Worm (Caenorhabditis elegans) whole organism, L4 larva: Measurements from ENCODE around the gene nlp-11.

ENCODE experiments used
- Y105C5A.15 ChIP-seq: fragments of 200-800 bp; sonication (Bioruptor generic); IDR thresholded peaks from 2 replicates; pipeline ENCODE4 v1.3.6; 2022; ENCODE audit warnings: missing genetic modification characterization, missing compliant biosample characterization
- Y5F2A.4 ChIP-seq: fragments of 200-800 bp; sonication (Bioruptor generic); optimal IDR thresholded peaks from 2 replicates; lab custom pipeline; 2018; ENCODE audit warnings: mild to moderate bottlenecking, missing genetic modification characterization, missing compliant biosample characterization
- Y75B8A.6 ChIP-seq: fragments of 200-800 bp; sonication (Bioruptor generic); IDR thresholded peaks from 2 replicates; pipeline ENCODE4 v1.3.6; 2022; ENCODE audit warnings: missing genetic modification reagents, missing genetic modification characterization, missing compliant biosample characterization
- aly-2 ChIP-seq: sonication (generic microtip); optimal IDR thresholded peaks from 2 replicates; lab custom pipeline; 2018; ENCODE audit warnings: missing biosample characterization, missing genetic modification characterization
- ceh-82 ChIP-seq: sonication (generic microtip); optimal IDR thresholded peaks from 2 replicates; lab custom pipeline; 2017; ENCODE audit warnings: missing biosample characterization, missing genetic modification characterization
- dve-1 ChIP-seq: sonication (generic microtip); optimal IDR thresholded peaks from 2 replicates; lab custom pipeline; 2017; ENCODE audit warnings: antibody characterized with exemption, mild to moderate bottlenecking, missing genetic modification characterization, missing compliant biosample characterization; ENCODE audit not compliant: insufficient read depth
- lin-13 ChIP-seq: fragments of 150-350 bp; optimal IDR thresholded peaks from 2 replicates; lab custom pipeline; 2014; ENCODE audit warnings: missing biosample characterization, missing genetic modification reagents, missing genetic modification characterization
- lin-39 ChIP-seq: fragments of 150-350 bp; optimal IDR thresholded peaks from 2 replicates; lab custom pipeline; 2014; ENCODE audit warnings: missing biosample characterization, missing genetic modification reagents, missing genetic modification characterization
- lsy-2 ChIP-seq, 2 experiments: fragments of 150-350 bp in 1 of 2; sonication (generic microtip) in 1 of 2; optimal IDR thresholded peaks; 2 replicates each; lab custom pipeline; 2014 to 2017; ENCODE audit warnings: missing biosample characterization in 2 of 2, missing genetic modification characterization in 2 of 2
- nhr-111 ChIP-seq: fragments of 200-800 bp; sonication (Bioruptor generic); optimal IDR thresholded peaks from 2 replicates; lab custom pipeline; 2018; ENCODE audit warnings: mild to moderate bottlenecking, missing genetic modification characterization, missing compliant biosample characterization
- rbr-2 ChIP-seq: sonication (generic microtip); optimal IDR thresholded peaks from 2 replicates; lab custom pipeline; 2016; ENCODE audit warnings: missing genotype, missing genetic modification characterization, missing compliant biosample characterization
- tag-97 ChIP-seq: fragments of 200-800 bp; sonication (Bioruptor generic); IDR thresholded peaks from 2 replicates; pipeline ENCODE4 v1.3.6; 2022; ENCODE audit warnings: missing genetic modification characterization, missing compliant biosample characterization
- unc-62 ChIP-seq, 3 experiments: fragments of 150-350 bp in 1 of 3; sonication (generic microtip); optimal IDR thresholded peaks in 2 of 3; peaks in 1 of 3; 1 replicate in 1 of 3; 2 replicates in 2 of 3; lab custom pipeline; 2014 to 2017; ENCODE audit warnings: missing biosample characterization in 3 of 3, missing genetic modification characterization in 3 of 3, missing genetic modification reagents in 3 of 3, missing genotype in 1 of 3
- ztf-11 ChIP-seq: fragments of 150-350 bp; optimal IDR thresholded peaks from 2 replicates; lab custom pipeline; 2014; ENCODE audit warnings: missing biosample characterization, missing genetic modification characterization

DNA sequence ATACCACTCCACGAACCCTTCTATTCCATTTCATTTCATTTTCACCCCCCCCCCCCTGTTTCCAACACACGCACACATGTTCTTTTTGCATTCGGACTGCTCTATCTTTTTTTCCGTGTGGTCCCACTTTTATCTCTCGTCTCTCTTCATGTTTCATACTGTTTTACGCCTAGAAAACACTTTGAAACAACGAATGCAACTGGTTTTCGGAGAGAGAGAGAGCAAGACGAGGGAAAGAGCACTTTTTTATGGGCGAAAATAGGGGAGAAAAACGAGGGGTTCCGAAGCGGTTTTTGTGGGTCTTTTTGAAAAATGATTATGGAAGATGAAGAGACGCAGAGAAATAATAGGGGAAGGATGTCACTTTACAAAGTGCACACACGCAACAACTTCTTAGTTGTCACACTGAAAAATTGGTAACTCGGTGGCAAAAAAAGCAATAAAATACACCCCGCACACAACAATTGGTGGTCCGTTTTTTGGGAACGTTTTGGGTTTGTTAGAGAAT, 35.5 kb upstream of the nlp-11 start:
- TF ChIP-seq ztf-11 (tag; lab: Kevin White, UChicago) (no peak), dve-1 (tag; lab: Kevin White, UChicago) (no peak), Y105C5A.15 (no peak), unc-62 (GFP tag; optimal IDR thresholded peaks at IDR 0.05 in 1 of 2; lab: Kevin White, UChicago) (peak in 1 of 2 experiments; percentile 32), unc-62 (tag; optimal IDR thresholded peaks at IDR 0.05; lab: Kevin White, UChicago) (no peak), ceh-82 (tag; lab: Kevin White, UChicago) (no peak), Y75B8A.6 (GFP tag; lab: Robert Waterston, UW) (no peak), lin-13 (GFP tag; lab: Kevin White, UChicago) (no peak), lsy-2 (tag; optimal IDR thresholded peaks at IDR 0.05; lab: Kevin White, UChicago) (peak in 1 of 2 experiments; percentile 6), nhr-111 (GFP tag; lab: Kevin White, UChicago) (no peak), rbr-2 (tag; lab: Kevin White, UChicago) (no peak), aly-2 (tag; lab: Kevin White, UChicago) (no peak), tag-97 (no peak), Y5F2A.4 (no peak), lin-39 (tag; lab: Kevin White, UChicago) (no peak)
